Fruit fly (Drosophila melanogaster) whole organism, embryonic: ENCODE results near the gene CG43993.

Experiments used
- Adf1 ChIP-seq: fragments of 200-800 bp; sonication (Bioruptor generic); IDR thresholded peaks from 2 replicates; pipeline ENCODE4 v1.3.6; 2022; ENCODE audit warnings: missing biosample characterization, missing genetic modification characterization
- BtbVII ChIP-seq: fragments of 200-800 bp; sonication (Bioruptor generic); optimal IDR thresholded peaks from 3 replicates; lab custom pipeline; 2017; ENCODE audit warnings: missing biosample characterization, mild to moderate bottlenecking, missing genetic modification characterization
- CG10147 ChIP-seq: fragments of 200-800 bp; sonication (Bioruptor generic); optimal IDR thresholded peaks from 2 replicates; lab custom pipeline; 2019; ENCODE audit warnings: missing biosample characterization, mild to moderate bottlenecking, missing genetic modification characterization, moderate library complexity
- CG10209 ChIP-seq: fragments of 200-800 bp; sonication (Bioruptor generic); optimal IDR thresholded peaks from 3 replicates; lab custom pipeline; 2017; ENCODE audit warnings: missing biosample characterization, mild to moderate bottlenecking, missing genetic modification characterization, missing genetic modification reagents
- CG10565 ChIP-seq: fragments of 200-800 bp; sonication (Bioruptor generic); optimal IDR thresholded peaks from 3 replicates; lab custom pipeline; 2016; ENCODE audit warnings: missing biosample characterization, mild to moderate bottlenecking, missing genetic modification characterization
- CG11085 ChIP-seq: fragments of 200-800 bp; sonication (Bioruptor generic); IDR thresholded peaks from 2 replicates; pipeline ENCODE4 v1.3.6; 2022; ENCODE audit warnings: missing biosample characterization, missing genetic modification characterization
- CG13123 ChIP-seq: fragments of 200-800 bp; sonication (Bioruptor generic); optimal IDR thresholded peaks from 2 replicates; lab custom pipeline; 2016; ENCODE audit warnings: missing biosample characterization, missing genetic modification characterization
- CG13894 ChIP-seq: fragments of 200-800 bp; sonication (Bioruptor generic); optimal IDR thresholded peaks from 3 replicates; lab custom pipeline; 2018; ENCODE audit warnings: missing biosample characterization, mild to moderate bottlenecking, missing genetic modification characterization, moderate library complexity
- CG14667 ChIP-seq: fragments of 200-800 bp; sonication (Bioruptor generic); IDR thresholded peaks from 2 replicates; pipeline ENCODE4 v1.3.6; 2022; ENCODE audit warnings: missing biosample characterization, missing genetic modification characterization
- CG16863 ChIP-seq: fragments of 200-800 bp; sonication (Bioruptor generic); optimal IDR thresholded peaks from 3 replicates; lab custom pipeline; 2016; ENCODE audit warnings: missing biosample characterization, missing genetic modification characterization
- CG1792 ChIP-seq: fragments of 200-800 bp; sonication (Bioruptor generic); optimal IDR thresholded peaks from 2 replicates; lab custom pipeline; 2016; ENCODE audit warnings: missing biosample characterization, missing genetic modification characterization
- CG1832 ChIP-seq: fragments of 200-800 bp; sonication (Bioruptor generic); optimal IDR thresholded peaks from 2 replicates; lab custom pipeline; 2017; ENCODE audit warnings: missing biosample characterization, mild to moderate bottlenecking, missing genetic modification characterization, inconsistent platforms
- CG31365 ChIP-seq: fragments of 200-800 bp; sonication (Bioruptor generic); optimal IDR thresholded peaks from 2 replicates; lab custom pipeline; 2018; ENCODE audit warnings: missing biosample characterization, mild to moderate bottlenecking, missing genetic modification characterization
- CG3281 ChIP-seq: fragments of 200-800 bp; sonication (Bioruptor generic); optimal IDR thresholded peaks from 3 replicates; lab custom pipeline; 2017; ENCODE audit warnings: missing biosample characterization, mild to moderate bottlenecking, missing genetic modification characterization
- CG4328 ChIP-seq: fragments of 200-800 bp; sonication (Bioruptor generic); optimal IDR thresholded peaks from 3 replicates; lab custom pipeline; 2017; ENCODE audit warnings: missing biosample characterization, missing genetic modification reagents, missing genetic modification characterization
- CG4730 ChIP-seq: fragments of 200-800 bp; sonication (Bioruptor generic); IDR thresholded peaks from 2 replicates; pipeline ENCODE4 v1.3.6; 2022; ENCODE audit warnings: missing biosample characterization, missing genetic modification characterization
- CG6254 ChIP-seq: fragments of 200-800 bp; sonication (Bioruptor generic); optimal IDR thresholded peaks from 3 replicates; lab custom pipeline; 2017; ENCODE audit warnings: mild to moderate bottlenecking, missing biosample characterization, missing genetic modification reagents, missing genetic modification characterization
- CG8765 ChIP-seq: fragments of 200-800 bp; sonication (Bioruptor generic); IDR thresholded peaks from 2 replicates; pipeline ENCODE4 v1.3.6; 2022; ENCODE audit warnings: missing biosample characterization, missing genetic modification characterization
- CG9727 ChIP-seq: fragments of 200-800 bp; sonication (Bioruptor generic); optimal IDR thresholded peaks from 3 replicates; lab custom pipeline; 2017; ENCODE audit warnings: missing biosample characterization, mild to moderate bottlenecking, missing genetic modification characterization
- CkIIα-i1 ChIP-seq: fragments of 200-800 bp; sonication (Bioruptor generic); IDR thresholded peaks from 2 replicates; pipeline ENCODE4 v1.3.6; 2022; ENCODE audit warnings: missing biosample characterization, missing genetic modification characterization
- D ChIP-seq, 2 experiments: fragments of 200-800 bp in 1 of 2; fragments of >200 bp in 1 of 2; sonication (Bioruptor generic) in 1 of 2; optimal IDR thresholded peaks; 2 replicates in 1 of 2; 3 replicates in 1 of 2; lab custom pipeline; 2017; ENCODE audit warnings: mild to moderate bottlenecking in 1 of 2, missing biosample characterization in 1 of 2, missing genetic modification characterization in 1 of 2, missing genetic modification reagents in 1 of 2
- Dbx ChIP-seq: fragments of 200-800 bp; sonication (Bioruptor generic); IDR thresholded peaks from 3 replicates; pipeline ENCODE4 v1.3.6; 2022; ENCODE audit warnings: missing biosample characterization, missing genetic modification characterization
- Doc2 ChIP-seq: fragments of 200-800 bp; sonication (Bioruptor generic); IDR thresholded peaks from 2 replicates; pipeline ENCODE4 v1.3.6; 2022; ENCODE audit warnings: missing biosample characterization, missing genetic modification characterization
- Dref ChIP-seq: fragments of 200-800 bp; sonication (Bioruptor generic); IDR thresholded peaks from 2 replicates; pipeline ENCODE4 v1.3.6; 2022; ENCODE audit warnings: missing biosample characterization, missing genetic modification characterization
- Elba2 ChIP-seq: fragments of 200-800 bp; sonication (Bioruptor generic); optimal IDR thresholded peaks from 3 replicates; lab custom pipeline; 2016; ENCODE audit warnings: missing biosample characterization, missing genetic modification characterization
- Hr51 ChIP-seq, 2 experiments: fragments of 200-800 bp; sonication (Bioruptor generic); optimal IDR thresholded peaks; 2 replicates in 1 of 2; 3 replicates in 1 of 2; lab custom pipeline; 2016 to 2018; ENCODE audit warnings: missing biosample characterization in 2 of 2, missing genetic modification characterization in 2 of 2, mild to moderate bottlenecking in 1 of 2, moderate library complexity in 1 of 2
- MESR4 ChIP-seq: fragments of 200-800 bp; sonication (Bioruptor generic); optimal IDR thresholded peaks from 2 replicates; lab custom pipeline; 2018; ENCODE audit warnings: missing biosample characterization, mild to moderate bottlenecking, missing genetic modification characterization, moderate library complexity
- Mad ChIP-seq: fragments of 200-800 bp; sonication (Bioruptor generic); optimal IDR thresholded peaks from 2 replicates; lab custom pipeline; 2016; ENCODE audit warnings: missing biosample characterization, missing genetic modification characterization
- Mes4 ChIP-seq: fragments of 200-800 bp; sonication (Bioruptor generic); optimal IDR thresholded peaks from 2 replicates; lab custom pipeline; 2016; ENCODE audit warnings: missing biosample characterization, missing genetic modification characterization
- NFAT ChIP-seq: fragments of 200-800 bp; sonication (Bioruptor generic); IDR thresholded peaks from 2 replicates; pipeline ENCODE4 v1.3.6; 2022; ENCODE audit warnings: missing biosample characterization, missing genetic modification characterization
- Six4 ChIP-seq: fragments of 200-800 bp; sonication (Bioruptor generic); optimal IDR thresholded peaks from 2 replicates; lab custom pipeline; 2016; ENCODE audit warnings: missing biosample characterization, missing genetic modification characterization
- Sox100B ChIP-seq: fragments of 200-800 bp; sonication (Bioruptor generic); optimal IDR thresholded peaks from 3 replicates; lab custom pipeline; 2018; ENCODE audit warnings: missing biosample characterization, mild to moderate bottlenecking, missing genetic modification characterization
- Xrp1 ChIP-seq: fragments of 200-800 bp; sonication (Bioruptor generic); IDR thresholded peaks from 2 replicates; pipeline ENCODE4 v1.3.6; 2022; ENCODE audit warnings: missing biosample characterization, missing genetic modification characterization
- cato ChIP-seq: fragments of 200-800 bp; sonication (Bioruptor generic); optimal IDR thresholded peaks from 2 replicates; lab custom pipeline; 2016; ENCODE audit warnings: missing biosample characterization, missing genetic modification characterization, borderline replicate concordance
- chinmo ChIP-seq: fragments of 200-800 bp; sonication (Bioruptor generic); IDR thresholded peaks from 4 replicates; pipeline ENCODE4 v1.3.6; 2022; ENCODE audit warnings: missing biosample characterization, missing genetic modification characterization; ENCODE audit not compliant: partially characterized antibody
- crp ChIP-seq, 2 experiments: fragments of 200-800 bp; sonication (Bioruptor generic); optimal IDR thresholded peaks; 2 replicates in 1 of 2; 3 replicates in 1 of 2; lab custom pipeline; 2017; ENCODE audit warnings: missing biosample characterization in 2 of 2, missing genetic modification characterization in 2 of 2, mild to moderate bottlenecking in 1 of 2, moderate library complexity in 1 of 2
- fd64A ChIP-seq: fragments of 200-800 bp; sonication (Bioruptor generic); optimal IDR thresholded peaks from 3 replicates; lab custom pipeline; 2018; ENCODE audit warnings: missing biosample characterization, mild to moderate bottlenecking, missing genetic modification characterization
- fu2 ChIP-seq: fragments of 200-800 bp; sonication (Bioruptor generic); optimal IDR thresholded peaks from 2 replicates; lab custom pipeline; 2016; ENCODE audit warnings: missing biosample characterization, missing genetic modification characterization
- gcm ChIP-seq: fragments of 200-800 bp; sonication (Bioruptor generic); optimal IDR thresholded peaks from 2 replicates; lab custom pipeline; 2019; ENCODE audit warnings: missing biosample characterization, mild to moderate bottlenecking, missing genetic modification characterization, moderate library complexity
- grn ChIP-seq: fragments of 200-800 bp; sonication (Bioruptor generic); optimal IDR thresholded peaks from 3 replicates; lab custom pipeline; 2017; ENCODE audit warnings: missing biosample characterization, missing genetic modification characterization
- inv ChIP-seq: fragments of 200-800 bp; sonication (Bioruptor generic); IDR thresholded peaks from 2 replicates; pipeline ENCODE4 v1.3.6; 2022; ENCODE audit warnings: missing biosample characterization, missing genetic modification characterization; ENCODE audit not compliant: partially characterized antibody
- phol ChIP-seq: fragments of 200-800 bp; sonication (Bioruptor generic); optimal IDR thresholded peaks from 3 replicates; lab custom pipeline; 2018; ENCODE audit warnings: missing biosample characterization, mild to moderate bottlenecking, missing genetic modification characterization, moderate library complexity
- ranshi ChIP-seq: fragments of 200-800 bp; sonication (Bioruptor generic); IDR thresholded peaks from 2 replicates; pipeline ENCODE4 v1.3.6; 2022; ENCODE audit warnings: missing biosample characterization, missing genetic modification characterization
- stwl ChIP-seq: fragments of 200-800 bp; sonication (Bioruptor generic); optimal IDR thresholded peaks from 3 replicates; lab custom pipeline; 2018; ENCODE audit warnings: missing biosample characterization, mild to moderate bottlenecking, missing genetic modification characterization, moderate library complexity
- twi ChIP-seq: fragments of 200-800 bp; optimal IDR thresholded peaks from 2 replicates; lab custom pipeline; 2019; ENCODE audit warnings: missing biosample characterization, mild to moderate bottlenecking, missing genetic modification characterization, moderate library complexity
- unc-4 ChIP-seq: fragments of 200-800 bp; sonication (Bioruptor generic); IDR thresholded peaks from 2 replicates; pipeline ENCODE4 v1.3.6; 2022; ENCODE audit warnings: missing biosample characterization, missing genetic modification characterization; ENCODE audit not compliant: partially characterized antibody
- vnd ChIP-seq: fragments of 200-800 bp; sonication (Bioruptor generic); IDR thresholded peaks from 3 replicates; pipeline ENCODE4 v1.3.6; 2022; ENCODE audit warnings: missing biosample characterization, missing genetic modification characterization; ENCODE audit not compliant: partially characterized antibody
- zf30C ChIP-seq: fragments of 200-800 bp; sonication (Bioruptor generic); optimal IDR thresholded peaks from 3 replicates; lab custom pipeline; 2018; ENCODE audit warnings: missing biosample characterization, mild to moderate bottlenecking, missing genetic modification characterization

The CG43993 gene

dm6 chr3L:12037449-12038163, 5.2 kb downstream of the CG43993 start (continued):
- TF ChIP-seq CG13123 (GFP tag; lab: Kevin White, UChicago) = no peak
- no peak for TF ChIP-seq chinmo (GFP tag; lab: Robert Waterston, UW)
- TF ChIP-seq Doc2 (GFP tag; lab: Robert Waterston, UW) = no peak
- no peak for TF ChIP-seq Elba2 (GFP tag; lab: Kevin White, UChicago)
- peak; percentile 85 for TF ChIP-seq Xrp1 (GFP tag; lab: Robert Waterston, UW)
- peak; percentile 73 for TF ChIP-seq CG9727
- no peak for TF ChIP-seq unc-4
- no peak for TF ChIP-seq CG11085 (GFP tag; lab: Robert Waterston, UW)
- no peak for TF ChIP-seq D (optimal IDR thresholded peaks at IDR 0.05; lab: Kevin White, UChicago)
- TF ChIP-seq D (GFP tag; optimal IDR thresholded peaks at IDR 0.05; lab: Kevin White, UChicago) = peak; percentile 50
- peak; percentile 42 for TF ChIP-seq fd64A (GFP tag; lab: Kevin White, UChicago)
- peak; percentile 66 for TF ChIP-seq CG13894
- peak; percentile 86 for TF ChIP-seq CG6254 (GFP tag; lab: Kevin White, UChicago)
- TF ChIP-seq vnd = no peak
- no peak for TF ChIP-seq Dref (GFP tag; lab: Robert Waterston, UW)
- peak; percentile 73 for TF ChIP-seq phol (tag; lab: Kevin White, UChicago)
- peak; percentile 59; the same call in 1 of the 2 replicates for TF ChIP-seq ranshi (GFP tag; lab: Robert Waterston, UW)
- TF ChIP-seq CkIIα-i1 (GFP tag; lab: Robert Waterston, UW) = no peak
- TF ChIP-seq Adf1 (GFP tag; lab: Robert Waterston, UW) = no peak
- no peak for TF ChIP-seq CG31365 (tag; lab: Kevin White, UChicago)
- TF ChIP-seq CG14667 (GFP tag; lab: Robert Waterston, UW) = no peak; the same call in 1 of the 2 replicates
- no peak for TF ChIP-seq BtbVII (GFP tag; lab: Kevin White, UChicago)
- no peak for TF ChIP-seq CG10147 (GFP tag; lab: Kevin White, UChicago)
- peak; percentile 20 for TF ChIP-seq CG16863 (GFP tag; lab: Kevin White, UChicago)
- TF ChIP-seq Mes4 (GFP tag; lab: Kevin White, UChicago) = peak; percentile 37
- no peak for TF ChIP-seq crp (GFP tag; optimal IDR thresholded peaks at IDR 0.05; lab: Kevin White, UChicago)
- peak; percentile 23 for TF ChIP-seq stwl
- peak; percentile 38; the same call in 1 of the 2 replicates for TF ChIP-seq CG4730 (GFP tag; lab: Robert Waterston, UW)
- TF ChIP-seq fu2 (GFP tag; lab: Kevin White, UChicago) = no peak
- TF ChIP-seq MESR4 (GFP tag; lab: Kevin White, UChicago) = no peak
- peak; percentile 36 for TF ChIP-seq CG1792 (GFP tag; lab: Kevin White, UChicago)
- no peak for TF ChIP-seq CG10565 (GFP tag; lab: Kevin White, UChicago)
- no peak for TF ChIP-seq CG1832
- TF ChIP-seq Hr51 (GFP tag; optimal IDR thresholded peaks at IDR 0.05; lab: Kevin White, UChicago) = no peak
- peak; percentile 48 for TF ChIP-seq twi
- TF ChIP-seq cato (GFP tag; lab: Kevin White, UChicago) = no peak
- TF ChIP-seq Dbx = peak; percentile 51; the same call in 1 of the 3 replicates
- TF ChIP-seq zf30C (GFP tag; lab: Kevin White, UChicago) = peak; percentile 3
- TF ChIP-seq CG3281 = peak; percentile 66
- TF ChIP-seq CG4328 = no peak
- no peak for TF ChIP-seq CG8765 (GFP tag; lab: Robert Waterston, UW)
- peak; percentile 64 for TF ChIP-seq Sox100B (GFP tag; lab: Kevin White, UChicago)
- TF ChIP-seq CG10209 (GFP tag; lab: Kevin White, UChicago) = no peak
- TF ChIP-seq gcm (GFP tag; lab: Kevin White, UChicago) = no peak
- TF ChIP-seq Six4 = peak; percentile 62
- peak; percentile 1 for TF ChIP-seq Mad (GFP tag; lab: Kevin White, UChicago)
- TF ChIP-seq grn (GFP tag; lab: Kevin White, UChicago) = peak; percentile 38
- TF ChIP-seq NFAT = no peak
- no peak for TF ChIP-seq inv (GFP tag; lab: Robert Waterston, UW)
